Worm (Caenorhabditis elegans): Measurements from ENCODE around the gene C35B1.3.

Gene C35B1.3

DNA sequence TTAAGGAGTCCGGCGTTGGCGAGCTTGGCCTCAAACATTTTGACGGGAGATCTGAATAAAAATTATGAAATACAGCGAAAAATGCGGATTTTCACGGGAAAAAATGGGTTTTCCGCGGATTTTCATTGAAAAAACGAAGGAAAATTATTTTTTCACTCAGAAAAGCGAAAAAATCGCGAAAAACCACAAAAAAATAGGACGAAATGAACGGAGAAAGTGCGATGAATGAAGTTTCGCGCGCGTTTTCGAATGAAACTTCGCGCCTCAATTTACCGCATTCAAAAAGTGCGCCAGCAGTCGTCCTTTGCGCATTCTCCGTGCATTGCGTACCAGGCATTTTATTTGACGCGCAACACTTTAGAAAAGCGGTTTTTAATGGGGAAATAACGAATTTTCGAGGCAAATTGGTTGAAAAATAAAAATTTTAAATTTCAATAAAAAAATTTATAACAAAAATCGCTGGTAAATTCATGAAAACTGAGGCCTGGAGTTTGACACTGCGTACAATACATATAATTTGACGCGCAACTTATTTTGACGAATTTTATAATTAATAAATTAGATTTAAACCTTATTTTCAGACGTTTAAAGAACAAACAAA is 31.5 kb upstream of the C35B1.3 start, which contains the start of gene pcn-1:
Gene pcn-1 (minus strand): TSS at position 51 of the 601 bp plus-strand sequence.
- TF ChIP-seq zfh-2 (GFP tag; conservative IDR thresholded peaks at IDR 0.05) (peak; percentile 75; the same call in 1 of the 2 replicates), madf-8 (GFP tag; conservative IDR thresholded peaks at IDR 0.05) (peak; percentile 96), pbrm-1 (GFP tag; IDR thresholded peaks at IDR 0.05) (peak; percentile 97), snpc-4 (GFP tag; optimal IDR thresholded peaks at IDR 0.05) (peak; percentile 54), snpc-4 (tag; optimal IDR thresholded peaks at IDR 0.05) (peak; percentile 38 to 89 (median 78)), B0035.1 (tag; optimal IDR thresholded peaks at IDR 0.05) (peak; percentile 85), tlf-1 (GFP tag; optimal IDR thresholded peaks at IDR 0.05) (peak; percentile 98), Y67H2A.10 (GFP tag; conservative IDR thresholded peaks at IDR 0.05) (peak; percentile 64; the same call in 1 of the 2 replicates), nfya-1 (tag; optimal IDR thresholded peaks at IDR 0.05; ENCODE audit: borderline replicate concordance, insufficient read depth) (no peak), nhr-27 (tag; optimal IDR thresholded peaks at IDR 0.05) (peak; percentile 2), lir-1 (GFP tag; conservative IDR thresholded peaks at IDR 0.05) (peak; percentile 93), Y53G8AR.9 (GFP tag; conservative IDR thresholded peaks at IDR 0.05) (peak; percentile 98), nfyb-1 (GFP tag; IDR thresholded peaks at IDR 0.05) (peak; percentile 96), unc-130 (GFP tag; optimal IDR thresholded peaks at IDR 0.05) (peak; percentile 87), lin-40 (tag; optimal IDR thresholded peaks at IDR 0.05) (peak; percentile 98), snpc-3.4 (tag; optimal IDR thresholded peaks at IDR 0.05) (peak; percentile 86), lsy-27 (tag; optimal IDR thresholded peaks at IDR 0.05; ENCODE audit: borderline replicate concordance, insufficient read depth) (peak; percentile 12), him-1 (tag; optimal IDR thresholded peaks at IDR 0.05) (peak; percentile 86), snpc-1.1 (tag; optimal IDR thresholded peaks at IDR 0.05; ENCODE audit: insufficient read depth) (peak; percentile 72), pha-4 (tag; optimal IDR thresholded peaks at IDR 0.05) (peak; percentile 61), egl-44 (GFP tag; IDR thresholded peaks at IDR 0.05) (0 out of 2 replicates have a peak, but pooled peaks have one; percentile 37), F52B5.7 (tag; optimal IDR thresholded peaks at IDR 0.05) (peak; percentile 24), ceh-40 (GFP tag; IDR thresholded peaks at IDR 0.05) (no peak), efl-1 (GFP tag; optimal IDR thresholded peaks at IDR 0.05) (peak; percentile 98), mxl-1 (tag; optimal IDR thresholded peaks at IDR 0.05) (no peak), ceh-100 (GFP tag; IDR thresholded peaks at IDR 0.05) (peak; percentile 82), nhr-179 (tag; optimal IDR thresholded peaks at IDR 0.05) (no peak), dox-1 (GFP tag; IDR thresholded peaks at IDR 0.05) (peak; percentile 98), hlh-26 (GFP tag; conservative IDR thresholded peaks at IDR 0.05) (no peak), F57A8.1 (GFP tag; optimal IDR thresholded peaks at IDR 0.05) (no peak), chd-7 (tag; optimal IDR thresholded peaks at IDR 0.05) (peak; percentile 89), ets-4 (GFP tag; optimal IDR thresholded peaks at IDR 0.05) (no peak), madf-3 (GFP tag; IDR thresholded peaks at IDR 0.05) (peak; percentile 96), T07F8.4 (tag; optimal IDR thresholded peaks at IDR 0.05) (no peak), sdz-38 (tag; optimal IDR thresholded peaks at IDR 0.05) (no peak), tbx-9 (tag; optimal IDR thresholded peaks at IDR 0.05; ENCODE audit: borderline replicate concordance) (no peak), lin-26 (GFP tag; IDR thresholded peaks at IDR 0.05) (no peak), akir-1 (GFP tag; optimal IDR thresholded peaks at IDR 0.05) (no peak), bed-2 (GFP tag; IDR thresholded peaks at IDR 0.05) (peak; percentile 90), lin-54 (GFP tag; optimal IDR thresholded peaks at IDR 0.05) (peak; percentile 100), sptf-2 (GFP tag; optimal IDR thresholded peaks at IDR 0.05) (no peak), mel-28 (tag; optimal IDR thresholded peaks at IDR 0.05; ENCODE audit: borderline replicate concordance) (peak; percentile 64), ccch-3 (GFP tag; optimal IDR thresholded peaks at IDR 0.05) (peak; percentile 26), snpc-1.3 (tag; optimal IDR thresholded peaks at IDR 0.05; ENCODE audit: insufficient read depth) (peak; percentile 52), ztf-18 (tag; optimal IDR thresholded peaks at IDR 0.05) (peak; percentile 100), repo-1 (tag; optimal IDR thresholded peaks at IDR 0.05) (peak; percentile 95), athp-1 (tag; optimal IDR thresholded peaks at IDR 0.05) (peak; percentile 98)

Data from whole organism, young adult.